Fruit fly (Drosophila melanogaster) whole organism, adult: Measurements from ENCODE around the gene CG3817.

ENCODE experiments used
- CG14711 ChIP-seq: fragments of 200-800 bp; sonication (Bioruptor generic); optimal IDR thresholded peaks from 2 replicates; lab custom pipeline; 2018; ENCODE audit warnings: missing biosample characterization, mild to moderate bottlenecking, missing genetic modification characterization, moderate library complexity
- CG5204 ChIP-seq: fragments of 200-800 bp; sonication (Bioruptor generic); optimal IDR thresholded peaks from 2 replicates; lab custom pipeline; 2016; ENCODE audit warnings: missing biosample characterization, missing genetic modification characterization
- CG7101 ChIP-seq: fragments of 200-800 bp; sonication (Bioruptor generic); optimal IDR thresholded peaks from 2 replicates; lab custom pipeline; 2018; ENCODE audit warnings: missing biosample characterization, mild to moderate bottlenecking, missing genetic modification characterization, moderate library complexity
- Mnt ChIP-seq: fragments of 200-800 bp; sonication (Bioruptor generic); optimal IDR thresholded peaks from 2 replicates; lab custom pipeline; 2016; ENCODE audit warnings: missing biosample characterization, mild to moderate bottlenecking, missing genetic modification characterization
- bab1 ChIP-seq: fragments of 200-800 bp; sonication (Bioruptor generic); optimal IDR thresholded peaks from 3 replicates; lab custom pipeline; 2019; ENCODE audit warnings: missing biosample characterization, mild to moderate bottlenecking, missing genetic modification characterization, moderate library complexity
- kay ChIP-seq: fragments of 200-800 bp; sonication (Bioruptor generic); peaks from one replicate; lab custom pipeline; 2016; ENCODE audit warnings: missing biosample characterization, missing genetic modification characterization, borderline replicate concordance
- pad ChIP-seq: fragments of 200-800 bp; sonication (Bioruptor generic); optimal IDR thresholded peaks from 3 replicates; lab custom pipeline; 2017; ENCODE audit warnings: missing biosample characterization, missing genetic modification characterization, mild to moderate bottlenecking, moderate library complexity, missing genetic modification reagents

DNA sequence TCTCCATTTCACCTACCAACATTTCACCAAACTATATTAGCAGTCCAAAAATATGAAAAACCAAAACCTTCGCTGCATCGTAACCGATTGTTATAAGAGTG, 3.9 kb upstream of the CG3817 start, which contains the start of gene CG14860:
- TF ChIP-seq Mnt (no peak), CG5204 (GFP tag; lab: Kevin White, UChicago) (no peak), pad (GFP tag; lab: Kevin White, UChicago) (no peak), CG14711 (no peak), kay (GFP tag; lab: Kevin White, UChicago) (no peak), CG7101 (no peak), bab1 (no peak)
